Worm (Caenorhabditis elegans) whole organism, mixed stage, embryonic: Measurements from ENCODE around the gene C14A11.5.
A peak's percentile ranks its signal among the peaks of the same experiment; 100 is the strongest.

Experiments
- M03D4.4 ChIP-seq: sonication (generic microtip); optimal IDR thresholded peaks from 2 replicates; lab custom pipeline; 2017; ENCODE audit warnings: mild to moderate bottlenecking, missing genetic modification characterization, missing compliant biosample characterization
- bed-3 ChIP-seq: fragments of 200-800 bp; sonication (Bioruptor generic); optimal IDR thresholded peaks from 3 replicates; lab custom pipeline; 2018; ENCODE audit warnings: mild to moderate bottlenecking, missing genetic modification characterization, moderate library complexity, missing compliant biosample characterization
- blmp-1 ChIP-seq: fragments of 150-350 bp; optimal IDR thresholded peaks from 2 replicates; lab custom pipeline; 2014; ENCODE audit warnings: missing biosample characterization, missing genetic modification characterization
- ceh-39 ChIP-seq: fragments of 150-350 bp; optimal IDR thresholded peaks from 2 replicates; lab custom pipeline; 2014; ENCODE audit warnings: missing biosample characterization, missing genetic modification characterization
- ceh-43 ChIP-seq: fragments of 200-800 bp; sonication (Bioruptor generic); optimal IDR thresholded peaks from 2 replicates; lab custom pipeline; 2018; ENCODE audit warnings: mild to moderate bottlenecking, missing genetic modification characterization, moderate library complexity, missing compliant biosample characterization
- ceh-83 ChIP-seq: fragments of 200-800 bp; sonication (Bioruptor generic); optimal IDR thresholded peaks from 2 replicates; lab custom pipeline; 2018; ENCODE audit warnings: mild to moderate bottlenecking, missing genetic modification characterization, missing compliant biosample characterization
- ces-1 ChIP-seq: fragments of 150-350 bp; optimal IDR thresholded peaks from 2 replicates; lab custom pipeline; 2014; ENCODE audit warnings: missing biosample characterization, missing genetic modification reagents, missing genetic modification characterization
- cnd-1 ChIP-seq: fragments of 200-800 bp; sonication (Bioruptor generic); optimal IDR thresholded peaks from 2 replicates; lab custom pipeline; 2018; ENCODE audit warnings: mild to moderate bottlenecking, missing genetic modification characterization, missing compliant biosample characterization
- elt-1 ChIP-seq: sonication (generic microtip); optimal IDR thresholded peaks from 2 replicates; lab custom pipeline; 2017; ENCODE audit warnings: missing genetic modification characterization, mild to moderate bottlenecking, missing compliant biosample characterization, antibody characterized with exemption, moderate library complexity, borderline replicate concordance; ENCODE audit not compliant: insufficient read depth
- elt-3 ChIP-seq: fragments of 150-350 bp; optimal IDR thresholded peaks from 2 replicates; lab custom pipeline; 2014; ENCODE audit warnings: missing biosample characterization, missing genetic modification characterization
- flh-1 ChIP-seq: fragments of 200-800 bp; sonication (Bioruptor generic); optimal IDR thresholded peaks from 2 replicates; lab custom pipeline; 2018; ENCODE audit warnings: mild to moderate bottlenecking, missing genetic modification characterization, moderate library complexity, missing compliant biosample characterization
- ham-2 ChIP-seq: fragments of 200-800 bp; sonication (Bioruptor generic); optimal IDR thresholded peaks from 2 replicates; lab custom pipeline; 2018; ENCODE audit warnings: mild to moderate bottlenecking, missing genetic modification characterization, missing compliant biosample characterization
- hlh-1 ChIP-seq: fragments of 150-350 bp; optimal IDR thresholded peaks from 2 replicates; lab custom pipeline; 2014; ENCODE audit warnings: missing biosample characterization, missing genetic modification reagents, missing genetic modification characterization
- lin-13 ChIP-seq: fragments of 150-350 bp; optimal IDR thresholded peaks from 2 replicates; lab custom pipeline; 2014; ENCODE audit warnings: missing biosample characterization, missing genetic modification characterization
- lin-32 ChIP-seq: fragments of 200-800 bp; sonication (Bioruptor generic); optimal IDR thresholded peaks from 2 replicates; lab custom pipeline; 2018; ENCODE audit warnings: mild to moderate bottlenecking, missing genetic modification characterization, missing compliant biosample characterization
- lsy-2 ChIP-seq: fragments of 150-350 bp; optimal IDR thresholded peaks from 2 replicates; lab custom pipeline; 2014; ENCODE audit warnings: missing biosample characterization, missing genetic modification characterization
- mab-5 ChIP-seq: fragments of 150-350 bp; optimal IDR thresholded peaks from 2 replicates; lab custom pipeline; 2014; ENCODE audit warnings: missing biosample characterization, missing genetic modification characterization
- mep-1 ChIP-seq: fragments of 150-350 bp; optimal IDR thresholded peaks from 2 replicates; lab custom pipeline; 2017; ENCODE audit warnings: missing biosample characterization, missing genetic modification reagents, missing genetic modification characterization, inconsistent platforms
- mls-2 ChIP-seq: sonication (generic microtip); optimal IDR thresholded peaks from 2 replicates; lab custom pipeline; 2016; ENCODE audit warnings: mild to moderate bottlenecking, missing genetic modification characterization, moderate library complexity, missing compliant biosample characterization
- nhr-12 ChIP-seq: fragments of 150-350 bp; optimal IDR thresholded peaks from 2 replicates; lab custom pipeline; 2014; ENCODE audit warnings: missing biosample characterization, missing genetic modification characterization
- nhr-2 ChIP-seq: fragments of 150-350 bp; optimal IDR thresholded peaks from 2 replicates; lab custom pipeline; 2014; ENCODE audit warnings: missing biosample characterization, missing genetic modification characterization
- nhr-237 ChIP-seq: fragments of 150-350 bp; optimal IDR thresholded peaks from 2 replicates; lab custom pipeline; 2014; ENCODE audit warnings: missing biosample characterization, missing genetic modification characterization
- nhr-28 ChIP-seq: fragments of 150-350 bp; optimal IDR thresholded peaks from 2 replicates; lab custom pipeline; 2014; ENCODE audit warnings: missing biosample characterization, missing genetic modification characterization
- nhr-76 ChIP-seq: sonication (generic microtip); optimal IDR thresholded peaks from 2 replicates; lab custom pipeline; 2017; ENCODE audit warnings: missing biosample characterization, missing genetic modification characterization
- pha-4 ChIP-seq: fragments of 150-350 bp; optimal IDR thresholded peaks from 2 replicates; lab custom pipeline; 2018; ENCODE audit warnings: missing biosample characterization, missing genetic modification reagents, missing genetic modification characterization
- sem-2 ChIP-seq: fragments of 200-800 bp; sonication (Bioruptor generic); optimal IDR thresholded peaks from 2 replicates; lab custom pipeline; 2018; ENCODE audit warnings: mild to moderate bottlenecking, missing genetic modification characterization, missing compliant biosample characterization
- snpc-4 ChIP-seq: fragments of 150-350 bp; optimal IDR thresholded peaks from 2 replicates; lab custom pipeline; 2014; ENCODE audit warnings: missing biosample characterization, missing genetic modification characterization
- sptf-1 ChIP-seq: sonication (generic microtip); optimal IDR thresholded peaks from 2 replicates; lab custom pipeline; 2017; ENCODE audit warnings: mild to moderate bottlenecking, missing genetic modification characterization, moderate library complexity, missing compliant biosample characterization
- tbx-8 ChIP-seq: fragments of 200-800 bp; sonication (Bioruptor generic); optimal IDR thresholded peaks from 2 replicates; lab custom pipeline; 2018; ENCODE audit warnings: mild to moderate bottlenecking, missing genetic modification characterization, moderate library complexity, missing compliant biosample characterization
- unc-120 ChIP-seq: sonication (generic microtip); optimal IDR thresholded peaks from 2 replicates; lab custom pipeline; 2017; ENCODE audit warnings: missing genetic modification characterization, missing compliant biosample characterization; ENCODE audit not compliant: poor library complexity, severe bottlenecking
- unc-39 ChIP-seq: fragments of 150-350 bp; optimal IDR thresholded peaks from 2 replicates; lab custom pipeline; 2014; ENCODE audit warnings: missing biosample characterization, missing genetic modification characterization
- unc-62 ChIP-seq: fragments of 150-350 bp; optimal IDR thresholded peaks from 2 replicates; lab custom pipeline; 2014; ENCODE audit warnings: missing biosample characterization, missing genetic modification reagents, missing genetic modification characterization
- zip-8 ChIP-seq: fragments of 150-350 bp; optimal IDR thresholded peaks from 2 replicates; lab custom pipeline; 2014; ENCODE audit warnings: missing biosample characterization, missing genetic modification characterization
- ztf-11 ChIP-seq: fragments of 150-350 bp; optimal IDR thresholded peaks from 2 replicates; lab custom pipeline; 2014; ENCODE audit warnings: missing biosample characterization, missing genetic modification characterization

Gene C14A11.5

DNA sequence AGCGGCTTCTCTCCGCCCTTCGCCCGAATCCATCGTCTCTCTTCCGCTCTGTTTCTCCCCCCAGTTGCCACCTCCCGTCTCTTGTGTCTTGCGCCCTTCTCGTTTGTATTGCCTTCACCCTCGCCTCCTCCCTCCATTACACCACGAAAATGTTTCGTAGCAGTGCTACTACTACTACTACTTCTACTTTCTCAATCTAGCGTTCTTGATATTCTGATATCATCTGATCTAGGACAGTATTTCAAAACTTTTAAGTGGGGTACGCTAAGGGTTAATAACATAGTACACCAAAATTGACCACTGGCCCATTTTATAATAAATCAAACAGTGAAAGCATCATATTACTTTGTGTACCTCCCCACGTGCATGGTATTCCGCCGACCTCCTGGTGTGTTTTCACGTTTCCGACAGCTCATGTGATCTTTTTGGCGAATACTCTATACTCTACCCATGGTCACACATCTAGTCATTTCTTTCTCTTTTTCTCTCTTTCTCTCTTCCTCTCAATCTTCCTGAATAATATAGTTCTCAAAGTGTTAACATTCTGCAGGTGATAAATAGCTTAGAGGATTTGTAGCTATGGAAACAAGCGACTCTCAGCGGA lies 4.7 kb downstream of the C14A11.5 start, which contains the start of gene C14A11.2:
C14A11.2 (plus strand) TSS at position 551 of the 604 bp plus-strand sequence.
- TF ChIP-seq blmp-1 (tag; lab: Kevin White, UChicago) (peak; percentile 1), pha-4 (tag; lab: Kevin White, UChicago) (no peak)

DNA sequence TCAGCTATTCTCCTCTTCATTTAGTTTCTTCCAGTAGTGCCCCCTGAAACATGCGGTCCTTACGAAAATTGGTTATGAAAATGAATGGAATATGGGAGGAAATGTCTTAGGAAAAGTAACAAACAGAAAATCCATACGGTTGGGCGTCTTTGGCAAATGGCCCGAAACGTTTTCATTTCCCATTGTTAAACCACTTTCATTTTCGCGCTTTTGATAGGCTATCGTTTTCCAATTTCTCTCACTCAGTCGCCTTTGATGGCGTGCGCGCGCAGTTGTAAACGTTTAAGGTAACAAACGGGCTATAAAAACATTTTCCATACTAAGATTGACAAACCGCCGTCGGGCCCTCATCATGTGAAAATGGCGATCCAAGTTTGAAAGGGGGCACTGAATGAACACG lies 12.3 kb downstream of the C14A11.5 start:
- no peak for TF ChIP-seq tbx-8 (GFP tag; lab: Kevin White, UChicago)
- TF ChIP-seq flh-1 (GFP tag; lab: Kevin White, UChicago), result no peak
- peak; percentile 18 for TF ChIP-seq blmp-1 (tag; lab: Kevin White, UChicago)

DNA sequence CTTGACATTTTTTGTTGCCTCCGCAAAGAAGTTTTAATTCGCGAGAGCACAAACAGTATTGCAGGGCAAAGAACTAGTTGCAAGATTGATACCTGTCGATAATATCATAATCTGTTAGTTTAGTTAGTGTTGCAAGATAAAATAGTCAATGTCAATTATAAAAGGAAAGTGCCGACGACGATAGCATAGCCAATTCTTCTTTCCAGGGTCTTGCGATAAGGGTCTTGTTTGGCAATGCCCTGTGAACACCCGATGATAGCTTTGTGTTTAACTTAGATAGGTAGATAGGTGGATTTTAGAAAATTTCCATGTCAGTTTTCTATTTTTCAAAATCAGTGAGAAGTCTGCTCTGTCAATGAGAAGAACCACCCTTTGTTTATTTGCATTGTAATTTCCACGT lies 13.0 kb downstream of the C14A11.5 start:
- TF ChIP-seq ceh-83 (GFP tag; lab: Kevin White, UChicago) (no peak), blmp-1 (tag; lab: Kevin White, UChicago) (no peak)

DNA sequence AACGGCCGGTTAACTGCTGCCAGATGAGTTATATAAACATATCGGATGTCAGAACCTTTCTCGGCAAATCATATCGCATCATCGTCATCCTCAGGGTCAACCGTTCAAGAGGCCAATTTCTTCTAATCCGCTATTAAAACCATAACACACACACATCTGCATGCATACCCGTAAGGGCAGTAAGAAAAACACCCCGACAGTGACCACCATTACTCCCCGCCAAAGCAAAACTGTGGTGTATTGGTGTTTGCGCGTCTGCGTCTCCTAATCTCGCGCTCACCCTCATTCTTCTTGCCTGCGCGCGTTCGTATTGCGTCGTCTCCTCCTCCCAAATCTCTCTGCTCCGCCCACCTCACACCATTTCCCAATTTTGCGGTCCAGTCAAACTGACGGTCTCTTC lies 13.8 kb downstream of the C14A11.5 start:
- TF ChIP-seq snpc-4, result no peak
- TF ChIP-seq nhr-76 (tag; lab: Kevin White, UChicago), result no peak
- no peak for TF ChIP-seq ceh-39
- TF ChIP-seq unc-39 (tag; lab: Kevin White, UChicago), result no peak
- peak; percentile 17 for TF ChIP-seq ceh-43 (GFP tag; lab: Kevin White, UChicago)
- no peak for TF ChIP-seq ztf-11 (tag; lab: Kevin White, UChicago)
- peak; percentile 22 for TF ChIP-seq cnd-1 (tag; lab: Kevin White, UChicago)
- TF ChIP-seq mls-2 (tag; lab: Kevin White, UChicago), result peak; percentile 31
- peak; percentile 97 for TF ChIP-seq nhr-2 (tag; lab: Kevin White, UChicago)
- TF ChIP-seq tbx-8 (GFP tag; lab: Kevin White, UChicago), result no peak
- no peak for TF ChIP-seq blmp-1 (tag; lab: Kevin White, UChicago)
- no peak for TF ChIP-seq zip-8 (tag; lab: Kevin White, UChicago)
- no peak for TF ChIP-seq sptf-1 (tag; lab: Kevin White, UChicago)
- TF ChIP-seq hlh-1 (tag; lab: Kevin White, UChicago), result no peak
- TF ChIP-seq M03D4.4, result peak; percentile 27
- TF ChIP-seq elt-1 (tag; lab: Kevin White, UChicago), result peak; percentile 30
- TF ChIP-seq elt-3, result no peak
- TF ChIP-seq ham-2 (GFP tag; lab: Kevin White, UChicago), result no peak
- TF ChIP-seq pha-4 (tag; lab: Kevin White, UChicago), result no peak
- TF ChIP-seq sem-2 (GFP tag; lab: Kevin White, UChicago), result no peak
- TF ChIP-seq nhr-12 (tag; lab: Kevin White, UChicago), result no peak
- peak; percentile 29 for TF ChIP-seq unc-62
- no peak for TF ChIP-seq mep-1 (tag; lab: Kevin White, UChicago)
- no peak for TF ChIP-seq nhr-28 (tag; lab: Kevin White, UChicago)
- TF ChIP-seq ceh-83 (GFP tag; lab: Kevin White, UChicago), result no peak
- no peak for TF ChIP-seq lin-13 (tag; lab: Kevin White, UChicago)
- TF ChIP-seq mab-5 (tag; lab: Kevin White, UChicago), result no peak
- TF ChIP-seq nhr-237 (tag; lab: Kevin White, UChicago), result no peak
- no peak for TF ChIP-seq bed-3 (GFP tag; lab: Kevin White, UChicago)
- no peak for TF ChIP-seq ces-1 (GFP tag; lab: Kevin White, UChicago)
- no peak for TF ChIP-seq unc-120 (tag; lab: Kevin White, UChicago)
- TF ChIP-seq lsy-2 (tag; lab: Kevin White, UChicago), result no peak
- TF ChIP-seq lin-32, result no peak
